Fruit fly (Drosophila melanogaster): ENCODE data around the gene ND-B18.

Gene ND-B18

dm6 chrX:15063404-15064062 lies at the start of gene ND-B18, which contains the start of gene hiw:
Gene ND-B18 (plus strand): TSS chrX:15063733.
Gene hiw (minus strand): TSS chrX:15063429.
- peak; percentile 24 for TF ChIP-seq lz (GFP tag; optimal IDR thresholded peaks at IDR 0.05)
- TF ChIP-seq pdm3 (GFP tag; optimal IDR thresholded peaks at IDR 0.05) = no peak
- TF ChIP-seq achi (GFP tag; optimal IDR thresholded peaks at IDR 0.05) = peak; percentile 100
- peak; percentile 45 for TF ChIP-seq Sox14 (GFP tag; optimal IDR thresholded peaks at IDR 0.05)
- no peak for TF ChIP-seq CG11294 (GFP tag; IDR thresholded peaks at IDR 0.05)
- TF ChIP-seq acj6 (GFP tag; optimal IDR thresholded peaks at IDR 0.05) = no peak
- peak; percentile 6 for TF ChIP-seq CG3919 (GFP tag; optimal IDR thresholded peaks at IDR 0.05)
- TF ChIP-seq Lpt (GFP tag; optimal IDR thresholded peaks at IDR 0.05) = no peak
- TF ChIP-seq eg (GFP tag; IDR thresholded peaks at IDR 0.05) = no peak
- no peak for TF ChIP-seq cyc (GFP tag; optimal IDR thresholded peaks at IDR 0.05)
- TF ChIP-seq CG31627 (GFP tag; optimal IDR thresholded peaks at IDR 0.05) = no peak
- TF ChIP-seq CG6163 (GFP tag; IDR thresholded peaks at IDR 0.05) = peak; percentile 9; the same call in 1 of the 3 replicates
- no peak for TF ChIP-seq CG8119 (GFP tag; IDR thresholded peaks at IDR 0.05)
- TF ChIP-seq Hr38 (GFP tag; optimal IDR thresholded peaks at IDR 0.05) = no peak
- no peak for TF ChIP-seq fd59A (GFP tag; optimal IDR thresholded peaks at IDR 0.05)
- peak; percentile 73 for TF ChIP-seq Eip78C (GFP tag)
- peak; percentile 6 for TF ChIP-seq OdsH (GFP tag; optimal IDR thresholded peaks at IDR 0.05)
- peak; percentile 13 for TF ChIP-seq esn (GFP tag; optimal IDR thresholded peaks at IDR 0.05)
- TF ChIP-seq dsx (GFP tag; optimal IDR thresholded peaks at IDR 0.05; ENCODE audit: poor library complexity, severe bottlenecking) = peak; percentile 77
- peak; percentile 84 for TF ChIP-seq svp (GFP tag)

dm6 chrX:15019413-15019812 lies 44.1 kb upstream of the ND-B18 start:
- no peak for TF ChIP-seq Hr39 (GFP tag; optimal IDR thresholded peaks at IDR 0.05)
- TF ChIP-seq svp (GFP tag) = peak; percentile 31
- TF ChIP-seq cyc (GFP tag; optimal IDR thresholded peaks at IDR 0.05) = no peak

- TF ChIP-seq CG6276 (GFP tag; optimal IDR thresholded peaks at IDR 0.05) (peak; percentile 52), ss (GFP tag; optimal IDR thresholded peaks at IDR 0.05) (peak; percentile 82 to 85), Ets96B (tag; optimal IDR thresholded peaks at IDR 0.05) (peak; percentile 88), CG1621 (tag; optimal IDR thresholded peaks at IDR 0.05) (peak; percentile 65), CG11294 (GFP tag; IDR thresholded peaks at IDR 0.05) (no peak), esn (GFP tag; optimal IDR thresholded peaks at IDR 0.05) (peak; percentile 74), dac (GFP tag; optimal IDR thresholded peaks at IDR 0.05) (peak; percentile 2), CG3919 (GFP tag; optimal IDR thresholded peaks at IDR 0.05) (peak; percentile 79), CG3032 (tag; optimal IDR thresholded peaks at IDR 0.05) (peak; percentile 85), CG6854 (GFP tag; optimal IDR thresholded peaks at IDR 0.05) (peak; percentile 44), achi (GFP tag; optimal IDR thresholded peaks at IDR 0.05) (peak; percentile 85), Hr39 (GFP tag; optimal IDR thresholded peaks at IDR 0.05) (peak; percentile 12), CG32006 (GFP tag; optimal IDR thresholded peaks at IDR 0.05) (peak; percentile 80), Eip75B (GFP tag; optimal IDR thresholded peaks at IDR 0.05) (peak; percentile 60), eg (GFP tag; IDR thresholded peaks at IDR 0.05) (peak; percentile 74), net (GFP tag; optimal IDR thresholded peaks at IDR 0.05) (peak; percentile 79), svp (GFP tag) (peak; percentile 88), Ets21C (GFP tag; optimal IDR thresholded peaks at IDR 0.05) (peak; percentile 1), CG8632 (GFP tag; optimal IDR thresholded peaks at IDR 0.05) (peak; percentile 86), Sox102F (GFP tag; optimal IDR thresholded peaks at IDR 0.05) (peak; percentile 60), CG11762 (GFP tag; optimal IDR thresholded peaks at IDR 0.05; ENCODE audit: insufficient read depth) (peak; percentile 66), fd85E (GFP tag; optimal IDR thresholded peaks at IDR 0.05) (no peak), vri (GFP tag; optimal IDR thresholded peaks at IDR 0.05) (peak; percentile 52), CG11902 (GFP tag; optimal IDR thresholded peaks at IDR 0.05) (peak; percentile 58), CG8119 (GFP tag; IDR thresholded peaks at IDR 0.05) (peak; percentile 83), CG6792 (GFP tag; optimal IDR thresholded peaks at IDR 0.05) (peak; percentile 76), topi (GFP tag; optimal IDR thresholded peaks at IDR 0.05) (peak; percentile 36), CG6808 (GFP tag; optimal IDR thresholded peaks at IDR 0.05) (peak; percentile 81), Eip78C (GFP tag) (peak; percentile 91), pdm3 (GFP tag; optimal IDR thresholded peaks at IDR 0.05) (peak; percentile 60), CG9139 (GFP tag; optimal IDR thresholded peaks at IDR 0.05) (peak; percentile 70), Smox (GFP tag; optimal IDR thresholded peaks at IDR 0.05) (peak; percentile 47), CG10631 (GFP tag; optimal IDR thresholded peaks at IDR 0.05) (peak; percentile 86), salr (GFP tag; optimal IDR thresholded peaks at IDR 0.05) (peak; percentile 52 to 75), CG6163 (GFP tag; IDR thresholded peaks at IDR 0.05) (peak; percentile 85), CG16779 (tag; optimal IDR thresholded peaks at IDR 0.05) (peak; percentile 56)
Measured at dm6 chrX:15021021-15021477, 42.5 kb upstream of the ND-B18 start.

Measured in whole organism, prepupa.